Worm (Caenorhabditis elegans) whole organism, late embryonic: ENCODE measurements around the gene calu-1.
A peak's percentile ranks its signal among the peaks of the same experiment; 100 is the strongest.

Experiments
- elt-2 ChIP-seq: sonication (generic microtip); optimal IDR thresholded peaks from 2 replicates; lab custom pipeline; 2016; ENCODE audit warnings: missing genetic modification reagents, missing genetic modification characterization, missing compliant biosample characterization
- hlh-30 ChIP-seq: sonication (generic microtip); optimal IDR thresholded peaks from 2 replicates; lab custom pipeline; 2017; ENCODE audit warnings: antibody characterized with exemption, missing genetic modification characterization, missing compliant biosample characterization; ENCODE audit not compliant: insufficient read depth
- nfya-1 ChIP-seq: sonication (generic microtip); optimal IDR thresholded peaks from 2 replicates; lab custom pipeline; 2017; ENCODE audit warnings: missing genetic modification characterization, mild to moderate bottlenecking, missing compliant biosample characterization, antibody characterized with exemption, moderate library complexity
- rnt-1 ChIP-seq: sonication (generic microtip); optimal IDR thresholded peaks from 2 replicates; lab custom pipeline; 2016; ENCODE audit warnings: missing genetic modification characterization, missing compliant biosample characterization
- unc-3 ChIP-seq, 2 experiments: fragments of 200-800 bp in 1 of 2; sonication (Bioruptor generic) in 1 of 2; sonication (generic microtip) in 1 of 2; conservative IDR thresholded peaks in 1 of 2; optimal IDR thresholded peaks in 1 of 2; 2 replicates each; pipeline versions ENCODE4 v1.3.6 to Lab custom; 2016 to 2022; ENCODE audit warnings: missing compliant biosample characterization in 2 of 2, missing genetic modification characterization in 2 of 2, missing genetic modification reagents in 1 of 2
- unc-86 ChIP-seq: sonication (generic microtip); optimal IDR thresholded peaks from 2 replicates; lab custom pipeline; 2016; ENCODE audit warnings: missing genetic modification characterization, missing compliant biosample characterization

- TF ChIP-seq nfya-1 (tag; lab: Kevin White, UChicago) = peak; percentile 49
- TF ChIP-seq unc-86 (tag; lab: Kevin White, UChicago) = no peak
- peak; percentile 24 for TF ChIP-seq elt-2 (tag; lab: Kevin White, UChicago)
- no peak for TF ChIP-seq hlh-30 (tag; lab: Kevin White, UChicago)
- TF ChIP-seq rnt-1 = no peak
- no peak for TF ChIP-seq unc-3 (GFP tag; conservative IDR thresholded peaks at IDR 0.05; lab: Robert Waterston, UW)
- TF ChIP-seq unc-3 (tag; optimal IDR thresholded peaks at IDR 0.05; lab: Kevin White, UChicago) = no peak
Measured at ce11 chrX:4961681-4962656, 8.7 kb downstream of the calu-1 start.
